Worm (Caenorhabditis elegans): ENCODE data around the gene syf-2.

The syf-2 gene

ce11 chrIII:7189581-7190128, 27.7 kb upstream of the syf-2 start, which contains the start of gene rps-21 (continued):
- TF ChIP-seq nhr-111 (GFP tag; optimal IDR thresholded peaks at IDR 0.05): no peak
- TF ChIP-seq nhr-77 (tag; optimal IDR thresholded peaks at IDR 0.05): peak; percentile 64
- peak; percentile 4 to 28 for TF ChIP-seq mdl-1 (tag; optimal IDR thresholded peaks at IDR 0.05)
- no peak for TF ChIP-seq spr-3 (GFP tag; optimal IDR thresholded peaks at IDR 0.05)
- TF ChIP-seq mxl-2 (GFP tag; conservative IDR thresholded peaks at IDR 0.05): no peak
- TF ChIP-seq ceh-20 (GFP tag; IDR thresholded peaks at IDR 0.05): peak; percentile 48; the same call in 1 of the 2 replicates
- TF ChIP-seq lin-29 (GFP tag; IDR thresholded peaks at IDR 0.05): no peak
- no peak for TF ChIP-seq jun-1 (tag; optimal IDR thresholded peaks at IDR 0.05)
- TF ChIP-seq ces-1 (GFP tag; optimal IDR thresholded peaks at IDR 0.05): peak; percentile 67
- no peak for TF ChIP-seq skn-1 (tag; optimal IDR thresholded peaks at IDR 0.05)

- TF ChIP-seq unc-130 (GFP tag; optimal IDR thresholded peaks at IDR 0.05): no peak
- TF ChIP-seq snpc-4 (tag; optimal IDR thresholded peaks at IDR 0.05): no peak
- no peak for TF ChIP-seq vab-7 (GFP tag; IDR thresholded peaks at IDR 0.05)
- TF ChIP-seq rbr-2 (tag; optimal IDR thresholded peaks at IDR 0.05): no peak
- TF ChIP-seq ceh-20 (GFP tag; IDR thresholded peaks at IDR 0.05): no peak
- no peak for TF ChIP-seq nhr-76 (tag; optimal IDR thresholded peaks at IDR 0.05)
- no peak for TF ChIP-seq mdl-1 (tag; optimal IDR thresholded peaks at IDR 0.05)
- no peak for TF ChIP-seq lin-1 (GFP tag; IDR thresholded peaks at IDR 0.05)
- no peak for TF ChIP-seq fkh-10 (GFP tag; optimal IDR thresholded peaks at IDR 0.05)
- no peak for TF ChIP-seq nhr-42 (GFP tag; IDR thresholded peaks at IDR 0.05)
- no peak for TF ChIP-seq F44E2.7 (GFP tag; IDR thresholded peaks at IDR 0.05)
- TF ChIP-seq tag-97 (GFP tag; IDR thresholded peaks at IDR 0.05): no peak
- no peak for TF ChIP-seq nhr-25 (tag; optimal IDR thresholded peaks at IDR 0.05; ENCODE audit: borderline replicate concordance, insufficient read depth)
- no peak for TF ChIP-seq mep-1 (tag; optimal IDR thresholded peaks at IDR 0.05)
- TF ChIP-seq egl-43 (GFP tag; IDR thresholded peaks at IDR 0.05): no peak
- TF ChIP-seq zfp-2 (tag; optimal IDR thresholded peaks at IDR 0.05): no peak
- no peak for TF ChIP-seq cey-2 (tag; optimal IDR thresholded peaks at IDR 0.05; ENCODE audit: borderline replicate concordance, insufficient read depth)
- no peak for TF ChIP-seq saeg-2 (GFP tag; IDR thresholded peaks at IDR 0.05)
- no peak for TF ChIP-seq lim-7 (GFP tag; IDR thresholded peaks at IDR 0.05)
- no peak for TF ChIP-seq T26A8.4 (GFP tag; IDR thresholded peaks at IDR 0.05)
- no peak for TF ChIP-seq spr-3 (GFP tag; optimal IDR thresholded peaks at IDR 0.05)
- TF ChIP-seq D1046.2 (GFP tag; IDR thresholded peaks at IDR 0.05): no peak
- no peak for TF ChIP-seq ZK546.5 (tag; optimal IDR thresholded peaks at IDR 0.05)
- no peak for TF ChIP-seq fos-1 (tag; optimal IDR thresholded peaks at IDR 0.05)
- TF ChIP-seq daf-19 (GFP tag; conservative IDR thresholded peaks at IDR 0.05): no peak
- no peak for TF ChIP-seq attf-4 (tag; optimal IDR thresholded peaks at IDR 0.05)
- no peak for TF ChIP-seq unc-39 (tag; optimal IDR thresholded peaks at IDR 0.05)
- TF ChIP-seq nhr-11 (tag; optimal IDR thresholded peaks at IDR 0.05): no peak
- TF ChIP-seq nhr-237 (tag; optimal IDR thresholded peaks at IDR 0.05): no peak
- TF ChIP-seq madf-9 (GFP tag; conservative IDR thresholded peaks at IDR 0.05): no peak
- TF ChIP-seq F49E8.2 (tag; optimal IDR thresholded peaks at IDR 0.05; ENCODE audit: borderline replicate concordance): no peak
- peak; percentile 27 for TF ChIP-seq nhr-77 (tag; optimal IDR thresholded peaks at IDR 0.05)
- no peak for TF ChIP-seq nhr-10 (tag; optimal IDR thresholded peaks at IDR 0.05)
- TF ChIP-seq unc-62 (GFP tag; optimal IDR thresholded peaks at IDR 0.05 in 1 of 2): no peak
- TF ChIP-seq unc-62 (tag; optimal IDR thresholded peaks at IDR 0.05): no peak
- no peak for TF ChIP-seq gei-8 (GFP tag; optimal IDR thresholded peaks at IDR 0.05)
- TF ChIP-seq ceh-62 (tag; optimal IDR thresholded peaks at IDR 0.05): no peak
- no peak for TF ChIP-seq pha-4 (GFP tag; IDR thresholded peaks at IDR 0.05)
- no peak for TF ChIP-seq pha-4 (tag; optimal IDR thresholded peaks at IDR 0.05)
- no peak for TF ChIP-seq Y105C5A.15 (GFP tag; IDR thresholded peaks at IDR 0.05)
- TF ChIP-seq dve-1 (tag; optimal IDR thresholded peaks at IDR 0.05; ENCODE audit: insufficient read depth): peak; percentile 50
- TF ChIP-seq ceh-82 (tag; optimal IDR thresholded peaks at IDR 0.05): no peak
- no peak for TF ChIP-seq ceh-28 (tag; optimal IDR thresholded peaks at IDR 0.05)
These were observed 26.6 kb upstream of the syf-2 start, which contains the start of the genes F37C12.21 and F37C12.10 for ce11 chrIII:7188300-7189052. Gene F37C12.21, plus strand, starts transcription at chrIII:7188357. Gene F37C12.10, minus strand, starts transcription at chrIII:7188384.

Data from whole organism, L4 larva.